Fruit fly (Drosophila melanogaster): Measurements from ENCODE around the gene Art2.

Art2 gene

DNA sequence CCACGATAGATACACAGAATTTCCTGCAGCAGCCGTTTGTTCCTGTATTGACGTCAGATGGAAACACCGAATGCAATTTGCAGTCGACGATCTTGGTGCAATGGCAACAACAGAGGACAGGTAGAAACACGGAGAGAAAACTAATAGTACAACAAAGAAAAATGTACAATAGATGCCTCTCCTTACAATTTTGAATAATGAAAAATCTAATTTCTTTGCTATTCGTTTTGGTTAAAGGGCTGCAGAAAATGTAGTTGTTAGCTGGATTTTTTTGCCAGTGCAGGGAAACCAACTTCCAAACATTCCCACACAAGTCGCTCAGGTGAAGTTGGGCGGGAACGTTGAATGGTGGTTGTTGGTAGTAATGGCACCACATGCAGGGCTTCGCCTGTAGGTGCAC lies 6.0 kb upstream of the Art2 start (continued):
- TF ChIP-seq esn (GFP tag; optimal IDR thresholded peaks at IDR 0.05), result peak; percentile 94
- TF ChIP-seq ss (GFP tag; optimal IDR thresholded peaks at IDR 0.05), result peak; percentile 77 to 83
- peak; percentile 87 for TF ChIP-seq pdm3 (GFP tag; optimal IDR thresholded peaks at IDR 0.05)
- peak; percentile 90 for TF ChIP-seq topi (GFP tag; optimal IDR thresholded peaks at IDR 0.05)
- peak; percentile 96 for TF ChIP-seq svp (GFP tag)
- peak; percentile 88 for TF ChIP-seq CG1621 (tag; optimal IDR thresholded peaks at IDR 0.05)
- TF ChIP-seq acj6 (GFP tag; optimal IDR thresholded peaks at IDR 0.05), result peak; percentile 90
- peak; percentile 81 for TF ChIP-seq CG34406 (GFP tag; optimal IDR thresholded peaks at IDR 0.05)
- peak; percentile 44 for TF ChIP-seq CG6854 (GFP tag; optimal IDR thresholded peaks at IDR 0.05)
- TF ChIP-seq Ets96B (tag; optimal IDR thresholded peaks at IDR 0.05), result peak; percentile 92
- TF ChIP-seq lz (GFP tag; optimal IDR thresholded peaks at IDR 0.05), result peak; percentile 90
- TF ChIP-seq CG8319 (GFP tag; optimal IDR thresholded peaks at IDR 0.05), result peak; percentile 74
- peak; percentile 90 for TF ChIP-seq Smox (GFP tag; optimal IDR thresholded peaks at IDR 0.05)
- peak; percentile 86 for TF ChIP-seq CG6808 (GFP tag; optimal IDR thresholded peaks at IDR 0.05)
- peak; percentile 80 to 83 for TF ChIP-seq salr (GFP tag; optimal IDR thresholded peaks at IDR 0.05)
- peak; percentile 83 for TF ChIP-seq CG8119 (GFP tag; IDR thresholded peaks at IDR 0.05)
- peak; percentile 92 for TF ChIP-seq CG31627 (GFP tag; optimal IDR thresholded peaks at IDR 0.05)
- peak; percentile 90 for TF ChIP-seq spab (GFP tag; optimal IDR thresholded peaks at IDR 0.05)
- TF ChIP-seq CG3919 (GFP tag; optimal IDR thresholded peaks at IDR 0.05), result peak; percentile 94
- peak; percentile 62 for TF ChIP-seq Blimp-1 (GFP tag; optimal IDR thresholded peaks at IDR 0.05)
- TF ChIP-seq Sox102F (GFP tag; optimal IDR thresholded peaks at IDR 0.05), result peak; percentile 87
- TF ChIP-seq CG3032 (tag; optimal IDR thresholded peaks at IDR 0.05), result peak; percentile 90
- TF ChIP-seq CG32006 (GFP tag; optimal IDR thresholded peaks at IDR 0.05), result peak; percentile 88
- peak; percentile 80 for TF ChIP-seq CG15336 (GFP tag; IDR thresholded peaks at IDR 0.05)

DNA sequence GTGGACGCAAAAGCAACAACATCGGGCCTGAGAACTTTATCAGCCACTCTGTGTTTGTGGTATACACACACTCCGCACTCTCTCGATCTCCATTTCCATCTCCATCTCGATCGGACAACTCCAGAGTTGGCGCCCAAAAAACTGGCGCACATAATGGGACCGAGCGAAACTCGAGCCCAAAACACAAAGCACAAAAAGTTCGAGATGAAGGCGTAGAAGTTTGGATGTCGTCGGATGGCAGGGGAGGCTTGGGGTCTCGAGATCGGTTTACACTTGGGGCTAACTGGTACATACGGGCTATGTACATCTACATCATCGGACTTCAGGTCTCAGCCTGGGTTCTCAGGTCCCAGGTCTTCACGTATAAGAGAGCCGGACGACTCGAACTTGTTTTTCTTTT lies 5.6 kb upstream of the Art2 start:
- TF ChIP-seq CG11902 (GFP tag; optimal IDR thresholded peaks at IDR 0.05) (no peak), Hr38 (GFP tag; optimal IDR thresholded peaks at IDR 0.05) (no peak), fkh (GFP tag; optimal IDR thresholded peaks at IDR 0.05) (no peak), Eip78C (GFP tag) (no peak), pdm3 (GFP tag; optimal IDR thresholded peaks at IDR 0.05) (no peak), CG15336 (GFP tag; IDR thresholded peaks at IDR 0.05) (no peak), CG8119 (GFP tag; IDR thresholded peaks at IDR 0.05) (no peak), Eip75B (GFP tag; optimal IDR thresholded peaks at IDR 0.05) (no peak), OdsH (GFP tag; optimal IDR thresholded peaks at IDR 0.05) (no peak)

DNA sequence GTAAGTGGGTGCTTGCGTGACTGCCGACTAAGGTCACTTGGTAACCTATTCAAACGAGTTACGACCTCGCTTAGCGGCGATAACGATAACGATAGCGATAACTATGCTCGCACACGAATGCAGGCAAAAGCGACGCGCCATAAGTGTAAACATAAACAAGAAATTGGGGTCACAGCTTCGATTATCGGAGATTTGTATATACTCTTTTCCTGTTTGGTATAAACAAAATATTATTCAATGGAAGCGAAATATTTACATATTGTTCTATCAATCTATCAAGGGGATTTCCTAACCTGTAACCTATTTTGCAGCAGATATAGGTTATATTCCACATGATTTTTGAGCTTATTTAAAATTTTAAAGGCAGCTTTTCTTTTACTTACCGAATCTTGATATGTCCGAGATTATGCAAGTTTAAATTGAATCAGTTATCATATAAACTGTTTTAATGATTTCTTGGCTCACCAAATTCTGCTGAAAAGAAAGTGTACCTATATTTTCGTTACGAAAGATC lies 4.9 kb upstream of the Art2 start:
- TF ChIP-seq salr (GFP tag; optimal IDR thresholded peaks at IDR 0.05) (peak in 1 of 2 experiments; percentile 8), CG32006 (GFP tag; optimal IDR thresholded peaks at IDR 0.05) (peak; percentile 58), Eip93F (GFP tag; optimal IDR thresholded peaks at IDR 0.05) (no peak), CG11762 (GFP tag; optimal IDR thresholded peaks at IDR 0.05; ENCODE audit: insufficient read depth) (no peak), vri (GFP tag; optimal IDR thresholded peaks at IDR 0.05) (no peak), fd59A (GFP tag; optimal IDR thresholded peaks at IDR 0.05) (no peak), spab (GFP tag; optimal IDR thresholded peaks at IDR 0.05) (no peak), Ets96B (tag; optimal IDR thresholded peaks at IDR 0.05) (no peak), lz (GFP tag; optimal IDR thresholded peaks at IDR 0.05) (no peak), Sox14 (GFP tag; optimal IDR thresholded peaks at IDR 0.05) (no peak), CG6808 (GFP tag; optimal IDR thresholded peaks at IDR 0.05) (no peak), pdm3 (GFP tag; optimal IDR thresholded peaks at IDR 0.05) (no peak), CG6163 (GFP tag; IDR thresholded peaks at IDR 0.05) (no peak), CG7368 (GFP tag; optimal IDR thresholded peaks at IDR 0.05) (no peak), CG15336 (GFP tag; IDR thresholded peaks at IDR 0.05) (no peak), Hr39 (GFP tag; optimal IDR thresholded peaks at IDR 0.05) (peak; percentile 9), ss (GFP tag; optimal IDR thresholded peaks at IDR 0.05) (no peak), CG8319 (GFP tag; optimal IDR thresholded peaks at IDR 0.05) (no peak), acj6 (GFP tag; optimal IDR thresholded peaks at IDR 0.05) (no peak), topi (GFP tag; optimal IDR thresholded peaks at IDR 0.05) (no peak), net (GFP tag; optimal IDR thresholded peaks at IDR 0.05) (peak; percentile 16), svp (GFP tag) (peak; percentile 80), CG34406 (GFP tag; optimal IDR thresholded peaks at IDR 0.05) (peak; percentile 7), CG3032 (tag; optimal IDR thresholded peaks at IDR 0.05) (no peak), CG16779 (tag; optimal IDR thresholded peaks at IDR 0.05) (no peak), achi (GFP tag; optimal IDR thresholded peaks at IDR 0.05) (no peak), Hr38 (GFP tag; optimal IDR thresholded peaks at IDR 0.05) (no peak), Eip78C (GFP tag) (peak; percentile 77), CG4318 (GFP tag; optimal IDR thresholded peaks at IDR 0.05) (no peak), Smox (GFP tag; optimal IDR thresholded peaks at IDR 0.05) (peak; percentile 18), cyc (GFP tag; optimal IDR thresholded peaks at IDR 0.05) (peak; percentile 21), CG9139 (GFP tag; optimal IDR thresholded peaks at IDR 0.05) (no peak), Hr4 (GFP tag; optimal IDR thresholded peaks at IDR 0.05) (no peak), OdsH (GFP tag; optimal IDR thresholded peaks at IDR 0.05) (no peak)
